Worm (Caenorhabditis elegans): Measurements from ENCODE around the gene irld-30.

irld-30 gene

ce11 chrV:2292240-2292639, 48.9 kb downstream of the irld-30 start, which contains the start of gene nhr-115:
Gene nhr-115, plus strand, starts transcription at chrV:2292540.
- TF ChIP-seq unc-62 (GFP tag; optimal IDR thresholded peaks at IDR 0.05) = no peak

DNA sequence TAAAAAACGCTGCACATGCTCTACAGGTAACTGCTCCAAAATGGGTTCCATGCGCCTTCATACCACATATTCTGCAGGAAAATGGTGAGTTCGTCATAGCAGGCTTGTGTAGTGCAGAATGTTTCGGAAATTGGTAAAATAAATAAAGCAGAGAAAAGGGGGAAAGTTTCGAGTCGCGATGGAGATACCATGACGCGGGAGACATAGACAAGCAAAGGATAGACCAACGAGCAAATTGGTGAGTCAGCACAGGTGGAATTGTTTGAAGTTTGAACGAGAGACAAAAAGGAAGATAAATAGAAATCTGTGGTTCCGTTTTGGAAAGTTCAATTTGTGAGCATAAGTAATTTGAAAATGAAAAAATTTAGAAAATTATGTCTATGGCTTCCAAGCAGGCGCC, 50.9 kb downstream of the irld-30 start, which contains the start of gene nhr-225:
Gene nhr-225, minus strand, starts transcription at position 146 of the 400 bp plus-strand sequence.
- no peak for TF ChIP-seq unc-62 (GFP tag; optimal IDR thresholded peaks at IDR 0.05)
